Worm (Caenorhabditis elegans) whole organism, L4 larva: ENCODE results near the gene Y38E10A.34.

Source experiments
- T26A8.4 ChIP-seq: fragments of 200-800 bp; sonication (Bioruptor generic); IDR thresholded peaks from 2 replicates; pipeline ENCODE4 v1.3.6; 2022; ENCODE audit warnings: missing genetic modification characterization, missing compliant biosample characterization
- ZK546.5 ChIP-seq, 2 experiments: sonication (generic microtip); optimal IDR thresholded peaks; 2 replicates each; lab custom pipeline; 2017; ENCODE audit warnings: missing biosample characterization in 2 of 2, missing genetic modification characterization in 2 of 2
- ama-1 ChIP-seq: fragments of 150-350 bp; optimal IDR thresholded peaks from 2 replicates; lab custom pipeline; 2014; ENCODE audit warnings: inconsistent platforms, mixed read lengths
- ceh-28 ChIP-seq: fragments of 150-350 bp; optimal IDR thresholded peaks from 2 replicates; lab custom pipeline; 2014; ENCODE audit warnings: missing biosample characterization, missing genetic modification reagents, missing genetic modification characterization
- ces-1 ChIP-seq: fragments of 150-350 bp; sonication (generic microtip); optimal IDR thresholded peaks from 4 replicates; lab custom pipeline; 2014; ENCODE audit warnings: missing biosample characterization, missing genetic modification reagents, missing genetic modification characterization
- hmg-1.1 ChIP-seq: fragments of 200-800 bp; sonication (Bioruptor generic); IDR thresholded peaks from 2 replicates; pipeline ENCODE4 v1.3.6; 2022; ENCODE audit warnings: missing genetic modification reagents, missing genetic modification characterization, missing compliant biosample characterization
- lin-1 ChIP-seq: fragments of 200-800 bp; sonication (Bioruptor generic); IDR thresholded peaks from 2 replicates; pipeline ENCODE4 v1.3.6; 2022; ENCODE audit warnings: missing genetic modification reagents, missing genetic modification characterization, missing compliant biosample characterization
- nhr-10 ChIP-seq: fragments of 150-350 bp; optimal IDR thresholded peaks from 2 replicates; lab custom pipeline; 2014; ENCODE audit warnings: missing biosample characterization, missing genetic modification characterization
- nhr-25 ChIP-seq: sonication (generic microtip); optimal IDR thresholded peaks from 2 replicates; lab custom pipeline; 2017; ENCODE audit warnings: missing genetic modification characterization, mild to moderate bottlenecking, missing compliant biosample characterization, antibody characterized with exemption, moderate library complexity, borderline replicate concordance; ENCODE audit not compliant: insufficient read depth
- nhr-76 ChIP-seq: fragments of 150-350 bp; optimal IDR thresholded peaks from 2 replicates; lab custom pipeline; 2014; ENCODE audit warnings: missing biosample characterization, missing genetic modification characterization
- snpc-4 ChIP-seq: fragments of 150-350 bp; optimal IDR thresholded peaks from 2 replicates; lab custom pipeline; 2014; ENCODE audit warnings: missing biosample characterization, missing genetic modification characterization

ce11 chrII:12678867-12679134 lies 47.8 kb downstream of the Y38E10A.34 start, which contains the start of gene Y38E10A.24:
- TF ChIP-seq ceh-28 = no peak
- no peak for TF ChIP-seq snpc-4 (tag; lab: Kevin White, UChicago)
- no peak for TF ChIP-seq nhr-76 (tag; lab: Kevin White, UChicago)
- TF ChIP-seq lin-1 = no peak
- no peak for TF ChIP-seq ces-1 (GFP tag; lab: Kevin White, UChicago)
- TF ChIP-seq nhr-25 = no peak
- TF ChIP-seq nhr-10 = no peak
- TF ChIP-seq ZK546.5 (tag; optimal IDR thresholded peaks at IDR 0.05; lab: Kevin White, UChicago) = no peak
- TF ChIP-seq hmg-1.1 (GFP tag; lab: Robert Waterston, UW) = no peak
- TF ChIP-seq ama-1 (lab: Kevin White, UChicago) = no peak
- TF ChIP-seq T26A8.4 (GFP tag; lab: Robert Waterston, UW) = no peak
